Worm (Caenorhabditis elegans) whole organism, L4 larva: Measurements from ENCODE around the gene C03B1.10.

ENCODE experiments used
- F26F4.8 ChIP-seq: fragments of 200-800 bp; sonication (Bioruptor generic); conservative IDR thresholded peaks from 2 replicates; pipeline ENCODE4 v1.3.6; 2022; ENCODE audit warnings: missing genetic modification characterization, missing compliant biosample characterization
- T26A8.4 ChIP-seq: fragments of 200-800 bp; sonication (Bioruptor generic); IDR thresholded peaks from 2 replicates; pipeline ENCODE4 v1.3.6; 2022; ENCODE audit warnings: missing genetic modification characterization, missing compliant biosample characterization
- Y105C5A.15 ChIP-seq: fragments of 200-800 bp; sonication (Bioruptor generic); IDR thresholded peaks from 2 replicates; pipeline ENCODE4 v1.3.6; 2022; ENCODE audit warnings: missing genetic modification characterization, missing compliant biosample characterization
- Y48G9A.11 ChIP-seq: fragments of 200-800 bp; sonication (Bioruptor generic); IDR thresholded peaks from 2 replicates; pipeline ENCODE4 v1.3.6; 2022; ENCODE audit warnings: missing genetic modification reagents, missing genetic modification characterization, missing compliant biosample characterization
- Y5F2A.4 ChIP-seq: fragments of 200-800 bp; sonication (Bioruptor generic); optimal IDR thresholded peaks from 2 replicates; lab custom pipeline; 2018; ENCODE audit warnings: mild to moderate bottlenecking, missing genetic modification characterization, missing compliant biosample characterization
- Y75B8A.6 ChIP-seq: fragments of 200-800 bp; sonication (Bioruptor generic); IDR thresholded peaks from 2 replicates; pipeline ENCODE4 v1.3.6; 2022; ENCODE audit warnings: missing genetic modification reagents, missing genetic modification characterization, missing compliant biosample characterization
- ZK337.2 ChIP-seq: fragments of 200-800 bp; sonication (Bioruptor generic); IDR thresholded peaks from 2 replicates; pipeline ENCODE4 v1.3.6; 2022; ENCODE audit warnings: missing genetic modification reagents, missing genetic modification characterization, missing compliant biosample characterization
- aha-1 ChIP-seq: fragments of 150-350 bp; peaks from one replicate; lab custom pipeline; 2014; ENCODE audit warnings: missing biosample characterization, missing genetic modification characterization
- ama-1 ChIP-seq: fragments of 150-350 bp; optimal IDR thresholded peaks from 2 replicates; lab custom pipeline; 2014; ENCODE audit warnings: inconsistent platforms, mixed read lengths
- arid-1 ChIP-seq: fragments of 200-800 bp; sonication (Bioruptor generic); conservative IDR thresholded peaks from 2 replicates; pipeline ENCODE4 v1.3.6; 2022; ENCODE audit warnings: missing genetic modification reagents, missing genetic modification characterization, missing compliant biosample characterization
- ceh-28 ChIP-seq: fragments of 150-350 bp; optimal IDR thresholded peaks from 2 replicates; lab custom pipeline; 2014; ENCODE audit warnings: missing biosample characterization, missing genetic modification reagents, missing genetic modification characterization
- ceh-32 ChIP-seq: sonication (generic microtip); optimal IDR thresholded peaks from 2 replicates; lab custom pipeline; 2016; ENCODE audit warnings: mild to moderate bottlenecking, missing genetic modification characterization, missing compliant biosample characterization; ENCODE audit not compliant: poor library complexity
- ces-1 ChIP-seq: fragments of 150-350 bp; sonication (generic microtip); optimal IDR thresholded peaks from 4 replicates; lab custom pipeline; 2014; ENCODE audit warnings: missing biosample characterization, missing genetic modification reagents, missing genetic modification characterization
- daf-16 ChIP-seq, 3 experiments: sonication (generic microtip); optimal IDR thresholded peaks; 2 replicates each; lab custom pipeline; 2016 to 2017; ENCODE audit warnings: missing genetic modification characterization in 3 of 3, missing genetic modification reagents in 3 of 3, mild to moderate bottlenecking in 2 of 3, missing compliant biosample characterization in 2 of 3, missing biosample characterization in 1 of 3, moderate library complexity in 1 of 3
- dmd-9 ChIP-seq: fragments of 200-800 bp; sonication (Bioruptor generic); IDR thresholded peaks from 2 replicates; pipeline ENCODE4 v1.3.6; 2022; ENCODE audit warnings: missing genetic modification reagents, missing genetic modification characterization, missing compliant biosample characterization
- dpl-1 ChIP-seq: fragments of 150-350 bp; optimal IDR thresholded peaks from 2 replicates; lab custom pipeline; 2014; ENCODE audit warnings: missing biosample characterization, missing genetic modification reagents, missing genetic modification characterization
- egl-27 ChIP-seq: sonication (generic microtip); optimal IDR thresholded peaks from 3 replicates; lab custom pipeline; 2017; ENCODE audit warnings: missing biosample characterization, missing genetic modification reagents, missing genetic modification characterization
- egl-43 ChIP-seq: fragments of 200-800 bp; sonication (Bioruptor generic); IDR thresholded peaks from 2 replicates; pipeline ENCODE4 v1.3.6; 2022; ENCODE audit warnings: missing genetic modification reagents, missing genetic modification characterization, missing compliant biosample characterization
- gei-8 ChIP-seq: fragments of 200-800 bp; sonication (Bioruptor generic); optimal IDR thresholded peaks from 2 replicates; lab custom pipeline; 2018; ENCODE audit warnings: mild to moderate bottlenecking, missing genetic modification characterization, missing compliant biosample characterization
- hlh-11 ChIP-seq: fragments of 200-800 bp; sonication (Bioruptor generic); optimal IDR thresholded peaks from 2 replicates; lab custom pipeline; 2018; ENCODE audit warnings: mild to moderate bottlenecking, missing genetic modification characterization, missing compliant biosample characterization
- nhr-10 ChIP-seq: fragments of 150-350 bp; optimal IDR thresholded peaks from 2 replicates; lab custom pipeline; 2014; ENCODE audit warnings: missing biosample characterization, missing genetic modification characterization
- nhr-111 ChIP-seq: fragments of 200-800 bp; sonication (Bioruptor generic); optimal IDR thresholded peaks from 2 replicates; lab custom pipeline; 2018; ENCODE audit warnings: mild to moderate bottlenecking, missing genetic modification characterization, missing compliant biosample characterization
- nhr-237 ChIP-seq: sonication (generic microtip); optimal IDR thresholded peaks from 2 replicates; lab custom pipeline; 2017; ENCODE audit warnings: missing biosample characterization, missing genetic modification characterization
- nhr-25 ChIP-seq: sonication (generic microtip); optimal IDR thresholded peaks from 2 replicates; lab custom pipeline; 2017; ENCODE audit warnings: missing genetic modification characterization, mild to moderate bottlenecking, missing compliant biosample characterization, antibody characterized with exemption, moderate library complexity, borderline replicate concordance; ENCODE audit not compliant: insufficient read depth
- nhr-41 ChIP-seq: fragments of 200-800 bp; sonication (Bioruptor generic); IDR thresholded peaks from 2 replicates; pipeline ENCODE4 v1.3.6; 2022; ENCODE audit warnings: missing genetic modification reagents, missing genetic modification characterization, missing compliant biosample characterization
- nhr-42 ChIP-seq: fragments of 200-800 bp; sonication (Bioruptor generic); IDR thresholded peaks from 2 replicates; pipeline ENCODE4 v1.3.6; 2022; ENCODE audit warnings: missing genetic modification characterization, missing compliant biosample characterization
- nhr-6 ChIP-seq: fragments of 150-350 bp; optimal IDR thresholded peaks from 2 replicates; lab custom pipeline; 2014; ENCODE audit warnings: missing biosample characterization, missing genetic modification characterization
- nhr-76 ChIP-seq: fragments of 150-350 bp; optimal IDR thresholded peaks from 2 replicates; lab custom pipeline; 2014; ENCODE audit warnings: missing biosample characterization, missing genetic modification characterization
- nhr-77 ChIP-seq: fragments of 150-350 bp; optimal IDR thresholded peaks from 2 replicates; lab custom pipeline; 2014; ENCODE audit warnings: missing biosample characterization, missing genetic modification characterization
- pha-4 ChIP-seq, 2 experiments: fragments of 150-350 bp in 1 of 2; fragments of 200-800 bp in 1 of 2; sonication (Bioruptor generic) in 1 of 2; IDR thresholded peaks in 1 of 2; optimal IDR thresholded peaks in 1 of 2; 2 replicates each; pipeline versions ENCODE4 v1.3.6 to Lab custom; 2014 to 2022; ENCODE audit warnings: missing genetic modification characterization in 2 of 2, missing genetic modification reagents in 2 of 2, missing biosample characterization in 1 of 2, missing compliant biosample characterization in 1 of 2
- rbr-2 ChIP-seq: sonication (generic microtip); optimal IDR thresholded peaks from 2 replicates; lab custom pipeline; 2016; ENCODE audit warnings: missing genotype, missing genetic modification characterization, missing compliant biosample characterization
- sdz-12 ChIP-seq: fragments of 200-800 bp; sonication (Bioruptor generic); optimal IDR thresholded peaks from 2 replicates; lab custom pipeline; 2018; ENCODE audit warnings: mild to moderate bottlenecking, missing genetic modification characterization, missing compliant biosample characterization
- set-16 ChIP-seq: fragments of 200-800 bp; sonication (Bioruptor generic); IDR thresholded peaks from 2 replicates; pipeline ENCODE4 v1.3.6; 2022; ENCODE audit warnings: missing genetic modification reagents, missing genetic modification characterization, missing compliant biosample characterization
- spr-1 ChIP-seq: sonication (generic microtip); optimal IDR thresholded peaks from 2 replicates; lab custom pipeline; 2016; ENCODE audit warnings: mild to moderate bottlenecking, missing genetic modification characterization, missing compliant biosample characterization
- tag-97 ChIP-seq: fragments of 200-800 bp; sonication (Bioruptor generic); IDR thresholded peaks from 2 replicates; pipeline ENCODE4 v1.3.6; 2022; ENCODE audit warnings: missing genetic modification characterization, missing compliant biosample characterization
- unc-39 ChIP-seq: sonication (generic microtip); optimal IDR thresholded peaks from 2 replicates; lab custom pipeline; 2017; ENCODE audit warnings: missing biosample characterization, missing genetic modification characterization
- unc-62 ChIP-seq, 3 experiments: fragments of 150-350 bp in 1 of 3; sonication (generic microtip); optimal IDR thresholded peaks in 2 of 3; peaks in 1 of 3; 1 replicate in 1 of 3; 2 replicates in 2 of 3; lab custom pipeline; 2014 to 2017; ENCODE audit warnings: missing biosample characterization in 3 of 3, missing genetic modification characterization in 3 of 3, missing genetic modification reagents in 3 of 3, missing genotype in 1 of 3
- vab-7 ChIP-seq: fragments of 200-800 bp; sonication (Bioruptor generic); IDR thresholded peaks from 2 replicates; pipeline ENCODE4 v1.3.6; 2022; ENCODE audit warnings: missing genetic modification reagents, missing genetic modification characterization, missing compliant biosample characterization
- zfp-2 ChIP-seq: sonication (generic microtip); optimal IDR thresholded peaks from 2 replicates; lab custom pipeline; 2016; ENCODE audit warnings: mild to moderate bottlenecking, missing genetic modification characterization, missing compliant biosample characterization
- zfp-3 ChIP-seq: fragments of 200-800 bp; sonication (Bioruptor generic); conservative IDR thresholded peaks from 2 replicates; pipeline ENCODE4 v1.3.6; 2022; ENCODE audit warnings: missing genetic modification reagents, missing genetic modification characterization, missing compliant biosample characterization

C03B1.10 gene

ce11 chrX:6377634-6378288 is 20.1 kb upstream of the C03B1.10 start, which contains the start of gene lmp-1 (continued):
- TF ChIP-seq sdz-12 (GFP tag; lab: Kevin White, UChicago), result no peak
- TF ChIP-seq, all 104 proteins: peak for 7

DNA sequence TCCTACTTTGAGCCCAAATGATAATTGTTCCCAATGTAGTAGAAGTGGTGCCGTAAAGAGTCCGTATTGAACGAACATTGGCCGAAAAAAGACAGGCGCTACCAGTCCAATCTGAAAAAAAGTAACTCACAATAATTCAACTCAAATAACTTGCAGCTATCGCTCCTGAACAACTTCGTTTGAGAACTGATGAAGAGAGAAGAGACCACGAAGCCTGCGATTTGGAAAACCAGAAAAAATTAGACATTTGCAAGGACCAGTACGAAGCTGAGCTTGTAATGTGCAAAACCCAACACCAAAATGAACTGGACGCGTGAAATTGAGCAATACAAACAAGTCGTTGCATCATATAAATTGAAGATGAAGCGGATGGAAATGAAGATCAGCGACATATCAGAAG is 16.8 kb upstream of the C03B1.10 start, which contains the start of gene C03B1.1:
Gene C03B1.1, plus strand, starts transcription at position 301 of the 400 bp plus-strand sequence.
- TF ChIP-seq dmd-9, result no peak
- no peak for TF ChIP-seq nhr-42
- TF ChIP-seq tag-97 (GFP tag; lab: Robert Waterston, UW), result no peak
- peak; percentile 86 for TF ChIP-seq aha-1
- no peak for TF ChIP-seq daf-16 (GFP tag; optimal IDR thresholded peaks at IDR 0.05; lab: Kevin White, UChicago)
- TF ChIP-seq daf-16 (tag; optimal IDR thresholded peaks at IDR 0.05; lab: Kevin White, UChicago), result no peak
- no peak for TF ChIP-seq ZK337.2 (GFP tag; lab: Robert Waterston, UW)
- TF ChIP-seq nhr-76 (tag; lab: Kevin White, UChicago), result no peak
- no peak for TF ChIP-seq egl-43 (GFP tag; lab: Robert Waterston, UW)

DNA sequence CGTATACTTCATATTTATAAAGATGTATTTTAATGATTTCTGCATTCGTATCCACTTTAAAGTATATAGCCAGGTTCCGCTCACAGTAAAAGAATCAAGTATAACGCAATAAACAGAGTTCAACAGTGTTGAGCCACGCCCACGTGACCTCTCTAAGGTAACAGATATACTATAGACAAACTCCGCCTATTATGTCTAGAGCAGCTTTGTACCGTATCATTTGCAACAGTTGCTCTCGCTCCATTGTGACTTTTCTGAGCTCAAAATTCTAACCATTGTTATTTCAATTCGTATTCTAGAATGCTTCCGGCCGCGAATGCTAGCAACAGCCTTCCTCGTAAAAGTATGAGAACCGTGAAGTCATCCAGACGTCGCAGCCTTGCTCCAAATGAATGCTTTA is 15.7 kb upstream of the C03B1.10 start, which contains the start of gene C03B1.17:
Gene C03B1.17, plus strand, starts transcription at position 301 of the 400 bp plus-strand sequence.
- TF ChIP-seq nhr-25 (tag; lab: Kevin White, UChicago) (no peak), set-16 (GFP tag; lab: Robert Waterston, UW) (no peak), unc-39 (tag; lab: Kevin White, UChicago) (no peak), nhr-10 (tag; lab: Kevin White, UChicago) (no peak), ama-1 (lab: Kevin White, UChicago) (no peak), Y48G9A.11 (GFP tag; lab: Robert Waterston, UW) (no peak), rbr-2 (tag; lab: Kevin White, UChicago) (no peak), zfp-3 (GFP tag; lab: Robert Waterston, UW) (no peak), tag-97 (GFP tag; lab: Robert Waterston, UW) (no peak), nhr-237 (tag; lab: Kevin White, UChicago) (no peak), T26A8.4 (GFP tag; lab: Robert Waterston, UW) (no peak)

DNA sequence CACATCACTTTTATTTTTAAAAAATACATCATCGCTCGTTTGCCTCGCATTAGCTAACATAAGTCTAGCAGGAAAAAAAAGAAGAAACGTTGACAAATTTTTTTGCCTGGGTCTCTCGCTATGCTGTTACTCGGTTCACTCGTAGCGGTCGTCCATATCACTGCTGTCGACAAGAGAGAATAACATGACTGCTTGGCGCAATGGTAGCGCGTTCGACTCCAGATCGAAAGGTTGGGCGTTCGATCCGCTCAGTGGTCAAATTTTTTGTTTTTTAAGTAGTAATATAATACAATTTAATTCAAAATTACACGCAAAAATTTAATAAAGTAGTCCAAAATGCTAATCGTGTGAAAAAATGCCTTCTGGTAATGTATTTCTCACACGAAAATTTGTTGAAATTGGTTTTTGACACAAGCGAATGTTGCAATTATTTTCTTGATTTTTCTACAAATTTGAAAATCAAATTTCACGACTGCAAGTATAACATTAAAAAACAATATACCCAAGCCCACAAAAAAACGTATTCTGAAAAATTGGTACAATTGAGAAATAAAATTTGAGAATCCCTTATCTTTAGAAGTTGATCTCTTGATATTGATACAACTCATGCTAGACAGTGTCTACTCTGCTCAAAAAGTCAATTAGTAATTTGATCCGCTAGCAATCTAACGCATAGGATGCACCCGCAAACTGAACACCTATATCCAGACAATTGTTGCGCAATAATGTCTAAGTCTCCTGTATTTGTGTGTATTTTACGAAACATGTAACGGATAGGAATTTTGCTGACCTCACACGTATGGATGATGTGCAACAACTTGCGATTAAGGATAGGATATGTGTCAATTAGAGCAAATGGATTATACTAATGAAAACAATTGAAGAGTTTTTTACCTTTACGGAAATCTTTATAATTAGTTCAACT is 13.8 kb upstream of the C03B1.10 start:
- TF ChIP-seq hlh-11 (no peak), Y105C5A.15 (GFP tag; lab: Robert Waterston, UW) (peak; percentile 91), ces-1 (GFP tag; lab: Kevin White, UChicago) (no peak), nhr-77 (peak; percentile 26), nhr-111 (GFP tag; lab: Kevin White, UChicago) (peak; percentile 63), zfp-2 (tag; lab: Kevin White, UChicago) (peak; percentile 38), nhr-6 (tag; lab: Kevin White, UChicago) (no peak), gei-8 (GFP tag; lab: Kevin White, UChicago) (peak; percentile 66), ceh-32 (tag; lab: Kevin White, UChicago) (peak; percentile 39), tag-97 (GFP tag; lab: Robert Waterston, UW) (no peak), F26F4.8 (GFP tag; lab: Robert Waterston, UW) (peak; percentile 90), unc-62 (GFP tag; optimal IDR thresholded peaks at IDR 0.05 in 1 of 2; lab: Kevin White, UChicago) (peak in 1 of 2 experiments; percentile 92), unc-62 (tag; optimal IDR thresholded peaks at IDR 0.05; lab: Kevin White, UChicago) (no peak), nhr-237 (tag; lab: Kevin White, UChicago) (no peak), arid-1 (no peak; the same call in 1 of the 2 replicates), dpl-1 (GFP tag; lab: Kevin White, UChicago) (no peak), Y75B8A.6 (GFP tag; lab: Robert Waterston, UW) (0 out of 2 replicates have a peak, but pooled peaks have one; percentile 77), vab-7 (peak; percentile 90), Y5F2A.4 (GFP tag; lab: Kevin White, UChicago) (peak; percentile 40), nhr-41 (GFP tag; lab: Robert Waterston, UW) (peak; percentile 56; the same call in 1 of the 2 replicates), egl-27 (tag; lab: Kevin White, UChicago) (no peak), spr-1 (tag; lab: Kevin White, UChicago) (peak; percentile 41), sdz-12 (GFP tag; lab: Kevin White, UChicago) (peak; percentile 87), ceh-28 (tag; lab: Kevin White, UChicago) (no peak), pha-4 (GFP tag; IDR thresholded peaks at IDR 0.05; lab: Robert Waterston, UW) (peak; percentile 89), pha-4 (tag; optimal IDR thresholded peaks at IDR 0.05; lab: Kevin White, UChicago) (no peak), rbr-2 (tag; lab: Kevin White, UChicago) (peak; percentile 73)
